Worm (Caenorhabditis elegans) whole organism, young adult: ENCODE results near the gene F09F7.5.

Experiments
- B0261.1 ChIP-seq: sonication (generic microtip); optimal IDR thresholded peaks from 2 replicates; lab custom pipeline; 2016; ENCODE audit warnings: mild to moderate bottlenecking, missing genetic modification characterization, moderate library complexity, missing compliant biosample characterization
- B0336.3 ChIP-seq: fragments of 200-800 bp; sonication (Bioruptor generic); IDR thresholded peaks from 2 replicates; pipeline ENCODE4 v1.3.6; 2022; ENCODE audit warnings: missing genetic modification characterization, missing compliant biosample characterization
- C17E4.6 ChIP-seq: fragments of 200-800 bp; sonication (Bioruptor generic); IDR thresholded peaks from 2 replicates; pipeline ENCODE4 v1.3.6; 2022; ENCODE audit warnings: missing genetic modification reagents, missing genetic modification characterization, missing compliant biosample characterization
- F39B2.1 ChIP-seq: fragments of 200-800 bp; sonication (Bioruptor generic); IDR thresholded peaks from 2 replicates; pipeline ENCODE4 v1.3.6; 2022; ENCODE audit warnings: missing genetic modification reagents, missing genetic modification characterization, missing compliant biosample characterization
- F55B11.4 ChIP-seq: sonication (generic microtip); optimal IDR thresholded peaks from 2 replicates; lab custom pipeline; 2016; ENCODE audit warnings: missing compliant biosample characterization, missing genetic modification characterization, borderline replicate concordance; ENCODE audit not compliant: insufficient read depth
- K12H6.12 ChIP-seq: fragments of 200-800 bp; sonication (Bioruptor generic); optimal IDR thresholded peaks from 2 replicates; lab custom pipeline; 2018; ENCODE audit warnings: mild to moderate bottlenecking, missing genetic modification characterization, missing compliant biosample characterization
- Y53G8AR.9 ChIP-seq: fragments of 200-800 bp; sonication (Bioruptor generic); conservative IDR thresholded peaks from 2 replicates; pipeline ENCODE4 v1.3.6; 2022; ENCODE audit warnings: missing genetic modification reagents, missing genetic modification characterization, missing compliant biosample characterization
- ama-1 ChIP-seq, 3 experiments: fragments of 150-350 bp in 1 of 3; sonication (generic microtip) in 2 of 3; optimal IDR thresholded peaks; 2 replicates each; lab custom pipeline; 2014 to 2018; ENCODE audit warnings: missing biosample characterization in 2 of 3, missing genetic modification characterization in 2 of 3, missing genetic modification reagents in 2 of 3
- aptf-3 ChIP-seq: fragments of 200-800 bp; sonication (Bioruptor generic); IDR thresholded peaks from 2 replicates; pipeline ENCODE4 v1.3.6; 2022; ENCODE audit warnings: missing genetic modification characterization, missing compliant biosample characterization
- attf-3 ChIP-seq: fragments of 200-800 bp; sonication (Bioruptor generic); conservative IDR thresholded peaks from 2 replicates; pipeline ENCODE4 v1.3.6; 2022; ENCODE audit warnings: missing genetic modification reagents, missing genetic modification characterization, missing compliant biosample characterization
- attf-5 ChIP-seq: fragments of 200-800 bp; sonication (Bioruptor generic); optimal IDR thresholded peaks from 2 replicates; lab custom pipeline; 2018; ENCODE audit warnings: mild to moderate bottlenecking, missing genetic modification characterization, missing compliant biosample characterization
- cebp-1 ChIP-seq, 2 experiments: fragments of 200-800 bp in 1 of 2; sonication (Bioruptor generic) in 1 of 2; sonication (generic microtip) in 1 of 2; IDR thresholded peaks in 1 of 2; optimal IDR thresholded peaks in 1 of 2; 2 replicates each; pipeline versions ENCODE4 v1.3.6 to Lab custom; 2017 to 2022; ENCODE audit warnings: missing compliant biosample characterization in 2 of 2, missing genetic modification characterization in 2 of 2, mild to moderate bottlenecking in 1 of 2, missing genetic modification reagents in 1 of 2, moderate library complexity in 1 of 2
- ceh-27 ChIP-seq: fragments of 200-800 bp; sonication (Bioruptor generic); optimal IDR thresholded peaks from 2 replicates; lab custom pipeline; 2018; ENCODE audit warnings: mild to moderate bottlenecking, missing genetic modification characterization, moderate library complexity, missing compliant biosample characterization
- ceh-79 ChIP-seq: sonication (generic microtip); optimal IDR thresholded peaks from 2 replicates; lab custom pipeline; 2017; ENCODE audit warnings: mild to moderate bottlenecking, missing genetic modification characterization, missing compliant biosample characterization
- dpff-1 ChIP-seq: sonication (generic microtip); optimal IDR thresholded peaks from 2 replicates; lab custom pipeline; 2017; ENCODE audit warnings: mild to moderate bottlenecking, missing genetic modification characterization, missing compliant biosample characterization
- dpl-1 ChIP-seq: fragments of 150-350 bp; optimal IDR thresholded peaks from 2 replicates; lab custom pipeline; 2014; ENCODE audit warnings: missing biosample characterization, missing genetic modification reagents, missing genetic modification characterization
- egrh-3 ChIP-seq: fragments of 200-800 bp; sonication (Bioruptor generic); IDR thresholded peaks from 2 replicates; pipeline ENCODE4 v1.3.6; 2022; ENCODE audit warnings: missing genetic modification reagents, missing genetic modification characterization, missing compliant biosample characterization
- ekl-4 ChIP-seq: fragments of 200-800 bp; sonication (Bioruptor generic); IDR thresholded peaks from 2 replicates; pipeline ENCODE4 v1.3.6; 2022; ENCODE audit warnings: missing genetic modification reagents, missing genetic modification characterization, missing compliant biosample characterization
- gei-17 ChIP-seq: fragments of 200-800 bp; sonication (Bioruptor generic); optimal IDR thresholded peaks from 2 replicates; lab custom pipeline; 2018; ENCODE audit warnings: mild to moderate bottlenecking, missing genetic modification characterization, missing compliant biosample characterization
- hmg-1.2 ChIP-seq: fragments of 200-800 bp; sonication (Bioruptor generic); IDR thresholded peaks from 2 replicates; pipeline ENCODE4 v1.3.6; 2022; ENCODE audit warnings: missing genetic modification reagents, missing genetic modification characterization, missing compliant biosample characterization
- hrde-1 ChIP-seq: sonication (generic microtip); optimal IDR thresholded peaks from 2 replicates; lab custom pipeline; 2016; ENCODE audit warnings: missing genetic modification characterization, mild to moderate bottlenecking, missing compliant biosample characterization, moderate library complexity, missing genotype, missing genetic modification reagents, borderline replicate concordance
- hsf-1 ChIP-seq: fragments of 200-800 bp; sonication (Bioruptor generic); IDR thresholded peaks from 2 replicates; pipeline ENCODE4 v1.3.6; 2022; ENCODE audit warnings: missing genetic modification reagents, missing genetic modification characterization, missing compliant biosample characterization
- lag-1 ChIP-seq: fragments of 200-800 bp; sonication (Bioruptor generic); IDR thresholded peaks from 2 replicates; pipeline ENCODE4 v1.3.6; 2022; ENCODE audit warnings: missing genetic modification reagents, missing genetic modification characterization, missing compliant biosample characterization
- let-526 ChIP-seq: fragments of 200-800 bp; sonication (Bioruptor generic); IDR thresholded peaks from 2 replicates; pipeline ENCODE4 v1.3.6; 2022; ENCODE audit warnings: missing genetic modification reagents, missing genetic modification characterization, missing compliant biosample characterization
- lin-26 ChIP-seq: fragments of 200-800 bp; sonication (Bioruptor generic); IDR thresholded peaks from 2 replicates; pipeline ENCODE4 v1.3.6; 2022; ENCODE audit warnings: missing genetic modification reagents, missing genetic modification characterization, missing compliant biosample characterization
- lin-35 ChIP-seq, 3 experiments: fragments of 150-350 bp in 2 of 3; sonication (generic microtip) in 1 of 3; optimal IDR thresholded peaks; 2 replicates each; lab custom pipeline; 2014 to 2018; ENCODE audit warnings: missing biosample characterization in 3 of 3, missing genetic modification characterization in 3 of 3, missing genetic modification reagents in 3 of 3
- lin-54 ChIP-seq: fragments of 200-800 bp; sonication (Bioruptor generic); optimal IDR thresholded peaks from 2 replicates; lab custom pipeline; 2018; ENCODE audit warnings: mild to moderate bottlenecking, missing genetic modification characterization, missing compliant biosample characterization
- lsl-1 ChIP-seq: fragments of 200-800 bp; sonication (Bioruptor generic); optimal IDR thresholded peaks from 2 replicates; lab custom pipeline; 2018; ENCODE audit warnings: mild to moderate bottlenecking, missing genetic modification characterization, moderate library complexity, missing compliant biosample characterization
- madf-3 ChIP-seq: fragments of 200-800 bp; sonication (Bioruptor generic); IDR thresholded peaks from 2 replicates; pipeline ENCODE4 v1.3.6; 2022; ENCODE audit warnings: missing genetic modification reagents, missing genetic modification characterization, missing compliant biosample characterization
- mcd-1 ChIP-seq: fragments of 200-800 bp; sonication (Bioruptor generic); IDR thresholded peaks from 2 replicates; pipeline ENCODE4 v1.3.6; 2022; ENCODE audit warnings: missing genetic modification reagents, missing genetic modification characterization, missing compliant biosample characterization
- mes-4 ChIP-seq: sonication (generic microtip); optimal IDR thresholded peaks from 2 replicates; lab custom pipeline; 2016; ENCODE audit warnings: missing genotype, missing genetic modification characterization, missing compliant biosample characterization
- mxl-1 ChIP-seq: sonication (generic microtip); optimal IDR thresholded peaks from 2 replicates; lab custom pipeline; 2016; ENCODE audit warnings: missing genetic modification characterization, missing compliant biosample characterization
- nhr-80 ChIP-seq: sonication (generic microtip); optimal IDR thresholded peaks from 2 replicates; lab custom pipeline; 2016; ENCODE audit warnings: missing genetic modification characterization, missing compliant biosample characterization
- snpc-3.4 ChIP-seq: sonication (generic microtip); optimal IDR thresholded peaks from 2 replicates; lab custom pipeline; 2017; ENCODE audit warnings: missing genetic modification characterization, mild to moderate bottlenecking, missing compliant biosample characterization, antibody characterized with exemption, moderate library complexity, missing genotype, missing genetic modification reagents
- tbp1 ChIP-seq: fragments of 200-800 bp; sonication (Bioruptor generic); optimal IDR thresholded peaks from 2 replicates; lab custom pipeline; 2018; ENCODE audit warnings: mild to moderate bottlenecking, missing genetic modification characterization, missing compliant biosample characterization
- tlf-1 ChIP-seq: fragments of 200-800 bp; sonication (Bioruptor generic); optimal IDR thresholded peaks from 2 replicates; lab custom pipeline; 2018; ENCODE audit warnings: mild to moderate bottlenecking, missing genetic modification characterization, missing compliant biosample characterization
- ztf-25 ChIP-seq: fragments of 200-800 bp; sonication (Bioruptor generic); IDR thresholded peaks from 2 replicates; pipeline ENCODE4 v1.3.6; 2022; ENCODE audit warnings: missing genetic modification reagents, missing genetic modification characterization, missing compliant biosample characterization
- ztf-26 ChIP-seq: sonication (generic microtip); optimal IDR thresholded peaks from 2 replicates; lab custom pipeline; 2017; ENCODE audit warnings: missing genetic modification characterization, missing compliant biosample characterization
- ztf-28 ChIP-seq: fragments of 200-800 bp; sonication (Bioruptor generic); IDR thresholded peaks from 2 replicates; pipeline ENCODE4 v1.3.6; 2022; ENCODE audit warnings: missing genetic modification reagents, missing genetic modification characterization, missing compliant biosample characterization

The F09F7.5 gene

DNA sequence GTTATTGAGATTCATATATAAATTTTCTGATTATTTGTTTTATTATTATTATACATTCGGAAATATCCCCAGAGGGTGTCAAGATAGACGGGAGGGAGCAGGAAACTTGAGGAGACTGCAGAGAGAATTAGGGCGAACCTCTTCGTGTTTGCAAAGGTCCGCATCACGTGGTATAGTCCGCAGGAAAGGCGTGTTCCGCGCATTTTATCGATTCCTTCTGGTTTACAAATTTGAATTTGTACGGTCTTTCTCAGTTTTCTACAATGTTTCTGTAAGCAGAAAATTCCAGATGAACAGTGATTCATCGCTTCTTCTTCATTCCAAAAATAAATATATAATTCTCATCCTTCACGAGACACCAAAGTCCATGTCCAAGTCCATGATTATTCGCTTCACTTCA, 46.8 kb upstream of the F09F7.5 start:
- no peak for TF ChIP-seq ztf-25 (GFP tag; lab: Robert Waterston, UW)
- TF ChIP-seq B0261.1 (tag; lab: Kevin White, UChicago), result no peak
- TF ChIP-seq let-526, result no peak
- no peak for TF ChIP-seq lsl-1 (GFP tag; lab: Kevin White, UChicago)
- no peak for TF ChIP-seq B0336.3
- no peak for TF ChIP-seq F55B11.4
- TF ChIP-seq ztf-26 (tag; lab: Kevin White, UChicago), result no peak
- no peak for TF ChIP-seq mxl-1
- no peak for TF ChIP-seq mcd-1 (GFP tag; lab: Robert Waterston, UW)

ce11 chrIII:5500732-5501131, 46.1 kb upstream of the F09F7.5 start:
- TF ChIP-seq hmg-1.2 (GFP tag; lab: Robert Waterston, UW) (no peak), attf-3 (no peak), mes-4 (tag; lab: Kevin White, UChicago) (no peak), lag-1 (no peak), lin-35 (GFP tag; optimal IDR thresholded peaks at IDR 0.05; lab: Kevin White, UChicago) (no peak), dpl-1 (GFP tag; lab: Kevin White, UChicago) (no peak), tbp1 (GFP tag; lab: Kevin White, UChicago) (no peak), Y53G8AR.9 (no peak), attf-5 (GFP tag; lab: Kevin White, UChicago) (no peak), F39B2.1 (GFP tag; lab: Robert Waterston, UW) (no peak), ceh-27 (GFP tag; lab: Kevin White, UChicago) (no peak)

DNA sequence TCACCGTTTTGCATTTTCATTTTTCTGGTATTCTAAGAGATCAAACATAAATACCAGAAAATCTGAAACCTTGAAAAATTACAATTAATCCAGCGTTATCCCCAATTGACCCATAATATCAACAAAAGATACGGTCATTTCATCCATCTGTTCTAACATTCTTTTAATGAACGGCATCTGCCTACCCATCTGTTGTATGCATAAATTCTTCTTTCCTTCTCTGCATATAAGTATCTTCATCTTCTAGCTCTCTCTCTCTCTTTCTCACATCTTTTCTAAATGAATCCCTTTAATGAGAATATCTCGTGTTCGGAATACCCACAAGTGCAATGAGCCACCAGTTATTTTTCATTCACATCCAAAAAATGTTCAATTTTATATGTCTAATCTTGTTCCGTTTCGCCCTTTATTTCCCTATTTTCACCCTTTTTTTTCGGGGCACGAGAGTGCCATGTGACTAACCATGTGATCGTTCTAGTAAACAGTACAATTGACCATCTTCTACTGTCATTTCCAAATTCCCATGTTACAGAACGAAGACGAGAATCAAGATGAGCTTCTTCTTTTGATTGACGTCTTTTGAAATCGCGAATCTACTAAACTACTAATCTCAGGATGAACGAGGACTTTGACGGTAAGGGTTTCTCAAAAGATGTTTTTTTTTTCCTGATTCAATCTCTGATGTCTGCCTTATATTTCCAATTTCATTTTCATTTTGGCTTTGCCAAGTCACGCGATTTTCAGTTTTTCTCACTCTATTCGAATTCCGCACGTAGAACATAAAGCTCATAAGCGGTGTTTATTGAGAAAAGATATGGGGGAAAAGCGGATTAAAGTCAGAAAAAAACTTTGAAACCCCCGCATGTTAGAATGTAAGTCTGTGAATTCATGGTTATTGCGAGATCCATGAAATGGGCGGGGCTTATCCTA, 45.2 kb upstream of the F09F7.5 start, which contains the start of gene R02F2.1:
Gene R02F2.1 (plus strand): TSS at position 528 of the 930 bp plus-strand sequence.
- TF ChIP-seq nhr-80 (tag; lab: Kevin White, UChicago) (peak; percentile 18), hsf-1 (GFP tag; lab: Robert Waterston, UW) (no peak), gei-17 (GFP tag; lab: Kevin White, UChicago) (peak; percentile 30), ceh-79 (tag; lab: Kevin White, UChicago) (no peak), tlf-1 (GFP tag; lab: Kevin White, UChicago) (peak; percentile 45), hrde-1 (tag; lab: Kevin White, UChicago) (no peak), ztf-26 (tag; lab: Kevin White, UChicago) (peak; percentile 39), cebp-1 (GFP tag; IDR thresholded peaks at IDR 0.05; lab: Robert Waterston, UW) (0 out of 2 replicates have a peak, but pooled peaks have one; percentile 26), cebp-1 (tag; optimal IDR thresholded peaks at IDR 0.05; lab: Kevin White, UChicago) (peak; percentile 67), snpc-3.4 (no peak), lin-54 (no peak), ama-1 (optimal IDR thresholded peaks at IDR 0.05; lab: Kevin White, UChicago) (peak; percentile 62), ama-1 (GFP tag; optimal IDR thresholded peaks at IDR 0.05; lab: Kevin White, UChicago) (no peak), egrh-3 (GFP tag; lab: Robert Waterston, UW) (no peak), lin-26 (peak; percentile 66; the same call in 1 of the 2 replicates), aptf-3 (GFP tag; lab: Robert Waterston, UW) (no peak), madf-3 (GFP tag; lab: Robert Waterston, UW) (0 out of 2 replicates have a peak, but pooled peaks have one; percentile 23), K12H6.12 (tag; lab: Kevin White, UChicago) (no peak), tbp1 (GFP tag; lab: Kevin White, UChicago) (peak; percentile 25), lag-1 (no peak), ekl-4 (GFP tag; lab: Robert Waterston, UW) (no peak), dpff-1 (no peak), ztf-28 (GFP tag; lab: Robert Waterston, UW) (no peak), C17E4.6 (GFP tag; lab: Robert Waterston, UW) (no peak)
